Fruit fly (Drosophila melanogaster): ENCODE data around the gene RluA-2.

Gene RluA-2

DNA sequence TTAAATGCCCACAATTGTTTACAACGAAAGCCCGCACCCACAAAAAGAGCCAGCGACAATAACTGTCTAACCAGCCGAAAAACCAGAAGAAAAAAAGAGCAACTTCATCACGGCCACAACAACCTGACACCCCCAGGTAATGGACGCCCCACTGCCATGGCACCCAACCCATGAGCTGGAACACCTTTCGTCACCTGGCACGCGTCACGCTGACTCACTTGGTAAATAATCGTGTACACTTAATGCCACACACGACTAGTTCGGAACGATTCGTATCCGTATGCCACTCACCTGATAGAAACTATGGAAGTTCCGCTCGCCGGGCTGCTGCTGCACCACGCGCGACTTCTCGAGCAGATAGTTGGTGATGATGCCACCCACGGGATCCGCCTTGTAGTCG, 19.5 kb downstream of the RluA-2 start:
- TF ChIP-seq fkh (GFP tag; optimal IDR thresholded peaks at IDR 0.05) = peak; percentile 51
- no peak for TF ChIP-seq Eip78C (GFP tag)

- TF ChIP-seq CG11902 (GFP tag; optimal IDR thresholded peaks at IDR 0.05) (no peak), svp (GFP tag) (peak; percentile 80), fkh (GFP tag; optimal IDR thresholded peaks at IDR 0.05) (peak; percentile 68)
These were observed 20.4 kb downstream of the RluA-2 start for dm6 chr2L:10497106-10497800.

dm6 chr2L:10499608-10500007, 22.7 kb downstream of the RluA-2 start:
- TF ChIP-seq svp (GFP tag) = peak; percentile 42
- TF ChIP-seq Sox14 (GFP tag; optimal IDR thresholded peaks at IDR 0.05) = no peak
- TF ChIP-seq fkh (GFP tag; optimal IDR thresholded peaks at IDR 0.05) = peak; percentile 46

DNA sequence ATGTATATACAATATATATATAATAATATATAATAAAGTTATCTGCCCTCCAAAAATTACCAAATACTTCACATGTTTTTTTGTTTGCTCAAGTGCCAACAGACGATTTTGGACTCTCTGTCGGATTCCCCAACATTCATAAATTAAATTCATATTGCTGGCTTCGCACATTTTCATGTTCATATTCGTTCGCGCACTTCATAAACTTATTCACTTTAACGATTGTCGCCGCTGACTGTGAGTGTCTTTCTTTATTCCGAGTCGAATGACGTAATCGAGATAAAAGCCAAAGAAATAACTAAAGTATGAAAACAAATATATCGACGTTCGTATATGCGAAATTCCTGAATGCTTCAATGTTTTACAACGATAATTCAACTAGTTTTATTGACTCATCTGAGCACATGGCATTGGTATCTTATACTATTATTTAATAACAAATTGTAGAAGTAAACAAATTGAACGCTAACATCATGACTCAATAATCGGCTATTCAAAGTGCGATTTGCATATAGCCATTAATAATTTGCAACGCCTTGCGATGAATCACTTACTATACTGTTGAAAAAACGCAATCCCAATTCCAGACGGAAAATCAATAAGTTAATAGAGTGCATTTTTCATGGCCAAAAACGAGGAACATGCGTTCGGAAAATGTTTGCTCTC, 23.6 kb downstream of the RluA-2 start:
- TF ChIP-seq vri (GFP tag; optimal IDR thresholded peaks at IDR 0.05) (peak; percentile 87), Gug (GFP tag; IDR thresholded peaks at IDR 0.05) (no peak), fkh (GFP tag; optimal IDR thresholded peaks at IDR 0.05) (peak; percentile 51)

DNA sequence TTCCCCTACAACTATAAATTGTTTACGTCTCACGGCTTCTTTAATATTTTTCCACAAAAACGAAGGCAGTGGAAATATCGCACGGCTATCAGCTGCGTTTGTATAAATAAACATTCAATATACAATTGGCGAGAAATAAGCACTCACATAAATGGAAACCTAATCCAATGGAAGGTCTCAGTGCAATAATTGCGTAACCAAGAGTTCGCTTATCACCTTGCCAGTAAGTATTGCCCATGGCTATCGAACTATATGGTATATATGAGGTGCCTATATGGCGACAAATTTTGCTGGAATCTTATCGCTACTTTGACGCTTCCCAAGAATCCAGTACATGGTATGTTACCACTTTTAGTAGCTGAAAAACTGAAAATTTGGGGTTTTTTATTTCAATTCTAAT, 25.4 kb downstream of the RluA-2 start:
- TF ChIP-seq vri (GFP tag; optimal IDR thresholded peaks at IDR 0.05) (peak; percentile 80), CG16779 (tag; optimal IDR thresholded peaks at IDR 0.05) (no peak), Ets21C (GFP tag; optimal IDR thresholded peaks at IDR 0.05) (no peak), CG6808 (GFP tag; optimal IDR thresholded peaks at IDR 0.05) (peak; percentile 5)

DNA sequence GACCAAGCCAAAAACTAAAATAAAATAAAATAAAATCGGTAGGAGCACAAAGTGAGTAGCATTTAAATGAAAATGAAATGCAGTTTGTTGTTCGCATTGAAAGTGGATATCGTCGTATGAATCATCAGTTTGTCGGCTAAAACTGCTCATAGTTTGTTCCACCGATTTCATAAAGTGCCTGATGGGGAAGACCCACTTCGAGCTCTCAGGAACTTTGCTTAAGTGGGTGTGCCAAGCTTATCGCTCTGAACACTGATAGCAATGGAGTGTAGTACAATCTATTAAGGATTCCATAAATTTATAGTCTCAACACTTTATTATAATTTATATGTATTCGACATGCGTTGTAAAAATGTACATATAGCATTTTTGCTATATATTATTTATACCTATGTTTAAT, 26.0 kb downstream of the RluA-2 start:
- no peak for TF ChIP-seq CG6854 (GFP tag; optimal IDR thresholded peaks at IDR 0.05)
- TF ChIP-seq Eip78C (GFP tag) = peak; percentile 53

DNA sequence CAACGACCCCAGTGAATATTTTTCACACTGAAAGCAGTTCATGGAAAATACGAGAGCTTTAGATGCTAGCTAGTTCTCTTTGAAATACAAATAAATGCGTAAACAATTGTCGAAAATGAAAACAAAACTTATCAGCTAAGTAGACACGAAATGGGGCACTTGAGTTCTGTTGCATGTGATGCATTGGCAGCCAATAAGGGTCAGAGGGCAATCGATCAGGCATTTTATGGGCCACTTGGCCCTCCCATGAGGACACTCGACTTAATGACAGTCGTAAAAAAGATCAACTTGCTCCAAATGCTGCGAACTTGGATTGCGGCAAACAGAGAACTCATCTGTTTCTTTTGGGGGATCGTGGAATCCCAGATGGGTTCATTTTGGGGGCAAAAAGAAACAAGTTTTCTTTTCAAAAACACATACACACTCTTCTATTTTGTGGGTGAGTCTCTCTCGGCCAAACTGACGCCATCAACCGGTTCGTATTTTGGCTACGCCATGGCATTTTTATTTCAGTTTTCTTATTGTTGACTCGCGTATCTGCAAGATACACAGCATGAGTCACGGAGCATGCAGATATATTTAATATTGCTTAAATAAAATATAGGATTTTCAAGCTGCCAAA, 26.6 kb downstream of the RluA-2 start:
- TF ChIP-seq CG8119 (GFP tag; IDR thresholded peaks at IDR 0.05) (peak; percentile 17; the same call in 1 of the 3 replicates), dsx (GFP tag; optimal IDR thresholded peaks at IDR 0.05; ENCODE audit: poor library complexity, severe bottlenecking) (no peak), svp (GFP tag) (peak; percentile 52)

- TF ChIP-seq ss (GFP tag; optimal IDR thresholded peaks at IDR 0.05) (peak; percentile 21 to 39), Hr39 (GFP tag; optimal IDR thresholded peaks at IDR 0.05) (no peak), CG3919 (GFP tag; optimal IDR thresholded peaks at IDR 0.05) (peak; percentile 19), achi (GFP tag; optimal IDR thresholded peaks at IDR 0.05) (no peak), Sox14 (GFP tag; optimal IDR thresholded peaks at IDR 0.05) (no peak), CG15336 (GFP tag; IDR thresholded peaks at IDR 0.05) (no peak), spab (GFP tag; optimal IDR thresholded peaks at IDR 0.05) (no peak), CG10631 (GFP tag; optimal IDR thresholded peaks at IDR 0.05) (no peak), CG8632 (GFP tag; optimal IDR thresholded peaks at IDR 0.05) (no peak), CG32006 (GFP tag; optimal IDR thresholded peaks at IDR 0.05) (no peak), CG31627 (GFP tag; optimal IDR thresholded peaks at IDR 0.05) (no peak), CG16779 (tag; optimal IDR thresholded peaks at IDR 0.05) (no peak), Ets96B (tag; optimal IDR thresholded peaks at IDR 0.05) (no peak), cyc (GFP tag; optimal IDR thresholded peaks at IDR 0.05) (no peak), CG6808 (GFP tag; optimal IDR thresholded peaks at IDR 0.05) (peak; percentile 2), Ets21C (GFP tag; optimal IDR thresholded peaks at IDR 0.05) (no peak), CG3032 (tag; optimal IDR thresholded peaks at IDR 0.05) (no peak), Smox (GFP tag; optimal IDR thresholded peaks at IDR 0.05) (no peak), fd59A (GFP tag; optimal IDR thresholded peaks at IDR 0.05) (no peak), Eip75B (GFP tag; optimal IDR thresholded peaks at IDR 0.05) (no peak), fkh (GFP tag; optimal IDR thresholded peaks at IDR 0.05) (peak; percentile 84), net (GFP tag; optimal IDR thresholded peaks at IDR 0.05) (no peak), svp (GFP tag) (no peak), eg (GFP tag; IDR thresholded peaks at IDR 0.05) (peak; percentile 14; the same call in 1 of the 3 replicates), Eip78C (GFP tag) (peak; percentile 56), Met (GFP tag; optimal IDR thresholded peaks at IDR 0.05) (no peak), OdsH (GFP tag; optimal IDR thresholded peaks at IDR 0.05) (no peak), dac (GFP tag; optimal IDR thresholded peaks at IDR 0.05) (no peak)
These were observed 28.0 kb downstream of the RluA-2 start for dm6 chr2L:10504895-10505294.

Measured in whole organism, prepupa.